Worm (Caenorhabditis elegans): ENCODE measurements around the gene ugt-44.

Gene ugt-44

DNA sequence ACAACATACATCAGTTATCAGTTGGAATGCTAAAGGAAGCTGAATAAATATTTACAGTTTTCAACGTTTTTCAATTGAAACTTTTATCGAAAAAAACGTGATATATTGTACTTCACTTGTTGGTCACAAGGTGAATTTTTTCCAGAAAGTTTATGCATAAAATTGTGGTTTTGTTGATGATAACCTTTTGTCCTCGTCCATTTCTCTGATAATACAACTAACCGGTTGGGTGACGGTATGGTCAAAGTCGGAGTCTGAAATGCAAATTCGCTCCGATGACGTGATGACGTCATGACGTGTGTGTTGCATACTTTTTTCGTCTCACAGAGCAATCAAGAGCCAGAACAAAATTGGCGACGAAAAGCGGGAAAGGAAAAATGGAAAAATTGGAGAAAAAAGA lies 41.9 kb downstream of the ugt-44 start (continued):
- TF ChIP-seq mdt-29 (GFP tag; IDR thresholded peaks at IDR 0.05) (peak; percentile 81), egl-27 (tag; optimal IDR thresholded peaks at IDR 0.05) (no peak), nhr-41 (GFP tag; IDR thresholded peaks at IDR 0.05) (no peak), lin-13 (GFP tag; optimal IDR thresholded peaks at IDR 0.05) (no peak), vab-7 (GFP tag; IDR thresholded peaks at IDR 0.05) (no peak), D1046.2 (GFP tag; IDR thresholded peaks at IDR 0.05) (no peak), nhr-77 (tag; optimal IDR thresholded peaks at IDR 0.05) (peak; percentile 43), nhr-10 (tag; optimal IDR thresholded peaks at IDR 0.05) (no peak), daf-12 (tag; optimal IDR thresholded peaks at IDR 0.05) (no peak), lin-38 (GFP tag; IDR thresholded peaks at IDR 0.05) (peak; percentile 19; the same call in 1 of the 2 replicates), tra-1 (GFP tag; IDR thresholded peaks at IDR 0.05) (no peak), Y75B8A.6 (GFP tag; IDR thresholded peaks at IDR 0.05) (no peak), R02D3.7 (tag; optimal IDR thresholded peaks at IDR 0.05) (no peak), Y5F2A.4 (GFP tag; optimal IDR thresholded peaks at IDR 0.05) (no peak), lin-39 (tag; optimal IDR thresholded peaks at IDR 0.05) (no peak), lin-1 (GFP tag; IDR thresholded peaks at IDR 0.05) (no peak), ceh-28 (tag; optimal IDR thresholded peaks at IDR 0.05) (no peak), mxl-2 (GFP tag; conservative IDR thresholded peaks at IDR 0.05) (no peak), nhr-11 (tag; optimal IDR thresholded peaks at IDR 0.05) (no peak), aly-2 (tag; optimal IDR thresholded peaks at IDR 0.05) (no peak), ztf-11 (tag; optimal IDR thresholded peaks at IDR 0.05) (no peak), dve-1 (tag; optimal IDR thresholded peaks at IDR 0.05; ENCODE audit: insufficient read depth) (peak; percentile 89), madf-9 (GFP tag; conservative IDR thresholded peaks at IDR 0.05) (no peak), nhr-76 (tag; optimal IDR thresholded peaks at IDR 0.05) (no peak), Y48G9A.11 (GFP tag; IDR thresholded peaks at IDR 0.05) (no peak), dmd-6 (GFP tag; IDR thresholded peaks at IDR 0.05) (peak; percentile 71), lsy-2 (tag; optimal IDR thresholded peaks at IDR 0.05) (no peak), F49E8.2 (tag; optimal IDR thresholded peaks at IDR 0.05; ENCODE audit: borderline replicate concordance) (no peak), mes-2 (tag; optimal IDR thresholded peaks at IDR 0.05; ENCODE audit: poor library complexity, severe bottlenecking) (peak; percentile 8), saeg-2 (GFP tag; IDR thresholded peaks at IDR 0.05) (no peak), zfp-2 (tag; optimal IDR thresholded peaks at IDR 0.05) (no peak), unc-39 (tag; optimal IDR thresholded peaks at IDR 0.05) (no peak), php-3 (GFP tag; IDR thresholded peaks at IDR 0.05) (peak; percentile 59; the same call in 1 of the 2 replicates), ama-1 (optimal IDR thresholded peaks at IDR 0.05) (no peak)

ce11 chrIV:10512752-10513151 lies 43.2 kb downstream of the ugt-44 start:
- TF ChIP-seq zag-1 (tag; optimal IDR thresholded peaks at IDR 0.05) (no peak), F44E2.7 (GFP tag; IDR thresholded peaks at IDR 0.05) (no peak), madf-9 (GFP tag; conservative IDR thresholded peaks at IDR 0.05) (no peak), unc-130 (GFP tag; optimal IDR thresholded peaks at IDR 0.05) (no peak), hlh-11 (tag; optimal IDR thresholded peaks at IDR 0.05) (peak; percentile 0), nhr-10 (tag; optimal IDR thresholded peaks at IDR 0.05) (no peak), hlh-30 (tag; optimal IDR thresholded peaks at IDR 0.05; ENCODE audit: insufficient read depth) (peak; percentile 80), daf-16 (GFP tag; optimal IDR thresholded peaks at IDR 0.05) (peak in 1 of 2 experiments; percentile 59), daf-16 (tag; optimal IDR thresholded peaks at IDR 0.05) (peak; percentile 20), ces-1 (GFP tag; optimal IDR thresholded peaks at IDR 0.05) (no peak), dmd-8 (GFP tag; IDR thresholded peaks at IDR 0.05) (no peak), duxl-1 (tag; optimal IDR thresholded peaks at IDR 0.05; ENCODE audit: poor library complexity) (no peak), saeg-2 (GFP tag; IDR thresholded peaks at IDR 0.05) (no peak), zfp-3 (GFP tag; conservative IDR thresholded peaks at IDR 0.05) (no peak), T20F7.1 (GFP tag; optimal IDR thresholded peaks at IDR 0.05) (no peak), nhr-41 (GFP tag; IDR thresholded peaks at IDR 0.05) (no peak), lin-29 (GFP tag; IDR thresholded peaks at IDR 0.05) (no peak), lsy-2 (tag; optimal IDR thresholded peaks at IDR 0.05) (peak in 1 of 2 experiments; percentile 6), mdl-1 (tag; optimal IDR thresholded peaks at IDR 0.05) (no peak), nhr-11 (tag; optimal IDR thresholded peaks at IDR 0.05) (peak; percentile 66), lin-1 (GFP tag; IDR thresholded peaks at IDR 0.05) (no peak), ceh-62 (tag; optimal IDR thresholded peaks at IDR 0.05) (no peak), dmd-6 (GFP tag; IDR thresholded peaks at IDR 0.05) (no peak), lin-15B (tag; optimal IDR thresholded peaks at IDR 0.05) (no peak), aha-1 (tag) (peak; percentile 79), Y105C5A.15 (GFP tag; IDR thresholded peaks at IDR 0.05) (no peak), Y75B8A.6 (GFP tag; IDR thresholded peaks at IDR 0.05) (no peak)

Measured in whole organism, L4 larva.